Fruit fly (Drosophila melanogaster): ENCODE data around the gene CG13392.

dm6 chr2L:8381508-8382036 lies 1.0 kb downstream of the CG13392 start, which contains the start of gene AlaRS:
- TF ChIP-seq CG8478 (optimal IDR thresholded peaks at IDR 0.05) (no peak), CTCF (optimal IDR thresholded peaks at IDR 0.05) (no peak)

Measured in S2 (cell line).